Fruit fly (Drosophila melanogaster): ENCODE measurements around the gene Jwa.
A peak's percentile ranks its signal among the peaks of the same experiment; 100 is the strongest.

The Jwa gene

DNA sequence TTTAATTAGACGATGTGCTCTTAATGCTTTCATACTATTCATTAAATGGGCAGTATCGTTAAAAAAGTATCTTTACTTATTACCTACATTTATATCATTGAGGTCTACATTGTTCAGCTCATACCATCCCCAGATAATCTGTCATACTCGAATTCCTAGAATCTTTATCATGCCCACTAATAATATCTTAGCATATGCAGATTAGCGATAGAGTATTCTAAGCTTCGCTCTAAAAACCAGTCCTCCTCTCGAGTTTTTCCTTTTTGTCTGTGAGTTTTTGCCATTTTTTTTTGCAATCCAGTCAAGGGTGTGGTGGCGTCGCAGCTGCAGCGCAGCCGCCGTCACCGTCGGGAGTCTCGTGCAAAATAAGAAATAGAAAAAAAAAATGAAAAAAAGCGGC lies 47.3 kb upstream of the Jwa start:
- TF ChIP-seq bsh (GFP tag; optimal IDR thresholded peaks at IDR 0.05) (peak in 1 of 2 experiments; percentile 91), Med (GFP tag) (no peak), mld (GFP tag; IDR thresholded peaks at IDR 0.05; ENCODE audit: partially characterized antibody) (no peak)

dm6 chr2L:18752038-18752437 lies 46.5 kb upstream of the Jwa start:
- TF ChIP-seq sisA (GFP tag; IDR thresholded peaks at IDR 0.05) (no peak), Drgx (GFP tag; IDR thresholded peaks at IDR 0.05) (peak; percentile 76), CG10462 (GFP tag; optimal IDR thresholded peaks at IDR 0.05) (no peak)

DNA sequence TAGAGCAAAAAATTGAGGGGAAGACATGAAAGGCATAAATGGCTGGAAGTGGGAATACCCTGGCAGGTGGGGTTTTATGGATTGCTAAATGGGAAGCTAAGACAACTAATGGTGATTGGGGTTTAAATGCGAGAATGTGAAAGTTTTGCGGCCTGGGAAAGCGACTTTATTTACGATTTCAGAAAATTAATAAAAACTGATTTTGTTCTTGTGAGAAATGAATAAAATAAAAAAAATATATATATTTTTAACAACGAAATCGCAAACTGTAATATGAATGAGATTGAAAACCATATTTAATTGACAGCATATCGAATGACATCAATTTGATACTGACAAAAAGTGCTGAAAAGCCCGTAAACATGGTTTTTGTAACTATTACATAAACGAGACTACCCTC lies 45.8 kb upstream of the Jwa start:
- TF ChIP-seq Ets65A (GFP tag): peak; percentile 2
- no peak for TF ChIP-seq h (optimal IDR thresholded peaks at IDR 0.05)

- TF ChIP-seq H2.0 (GFP tag; IDR thresholded peaks at IDR 0.05): no peak
- TF ChIP-seq ewg (GFP tag; optimal IDR thresholded peaks at IDR 0.05): no peak
- TF ChIP-seq az2 (GFP tag; optimal IDR thresholded peaks at IDR 0.05): no peak
- no peak for TF ChIP-seq C15 (GFP tag; IDR thresholded peaks at IDR 0.05)
- no peak for TF ChIP-seq Dbx (GFP tag; IDR thresholded peaks at IDR 0.05)
- TF ChIP-seq Drgx (GFP tag; IDR thresholded peaks at IDR 0.05): peak; percentile 61
- no peak for TF ChIP-seq dmrt99B (tag; optimal IDR thresholded peaks at IDR 0.05)
These were observed 41.2 kb upstream of the Jwa start for dm6 chr2L:18746694-18747093.

DNA sequence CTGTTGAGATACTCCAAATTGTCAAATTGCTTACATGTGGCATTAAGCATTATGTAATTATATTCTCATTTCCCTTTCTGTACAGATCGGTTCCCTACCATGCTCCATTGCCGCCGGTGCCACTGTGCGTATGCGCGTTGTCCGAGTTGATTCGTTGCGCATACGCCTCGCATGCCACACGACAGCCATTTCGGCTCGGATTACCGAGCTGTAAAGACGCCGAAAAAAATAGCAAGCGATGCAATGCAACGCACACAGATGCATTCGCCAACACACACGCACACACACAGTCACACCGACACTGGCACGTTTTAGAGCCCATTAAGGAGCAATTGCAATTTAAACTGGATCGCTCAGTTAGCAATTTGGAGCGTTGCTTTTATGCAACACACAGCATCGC lies 40.0 kb upstream of the Jwa start:
- no peak for TF ChIP-seq CG8359 (GFP tag; optimal IDR thresholded peaks at IDR 0.05; ENCODE audit: borderline replicate concordance)
- no peak for TF ChIP-seq NK7.1 (GFP tag; optimal IDR thresholded peaks at IDR 0.05)
- no peak for TF ChIP-seq Abd-B (GFP tag; optimal IDR thresholded peaks at IDR 0.05)
- no peak for TF ChIP-seq NfI (GFP tag; optimal IDR thresholded peaks at IDR 0.05)
- peak; percentile 12 for TF ChIP-seq Deaf1 (tag; optimal IDR thresholded peaks at IDR 0.05)
- no peak for TF ChIP-seq cwo (GFP tag; optimal IDR thresholded peaks at IDR 0.05)
- TF ChIP-seq CG7372 (GFP tag; IDR thresholded peaks at IDR 0.05): peak; percentile 71
- no peak for TF ChIP-seq chinmo (GFP tag; IDR thresholded peaks at IDR 0.05; ENCODE audit: partially characterized antibody)
- no peak for TF ChIP-seq CG31388 (GFP tag; optimal IDR thresholded peaks at IDR 0.05)
- no peak for TF ChIP-seq slou (GFP tag; optimal IDR thresholded peaks at IDR 0.05)
- TF ChIP-seq stc (GFP tag; IDR thresholded peaks at IDR 0.05): no peak
- no peak for TF ChIP-seq Antp (GFP tag; optimal IDR thresholded peaks at IDR 0.05)
- TF ChIP-seq CG2712 (tag; optimal IDR thresholded peaks at IDR 0.05): no peak
- TF ChIP-seq grau (tag; optimal IDR thresholded peaks at IDR 0.05): no peak
- no peak for TF ChIP-seq Sox102F (GFP tag; optimal IDR thresholded peaks at IDR 0.05)
- no peak for TF ChIP-seq bbx (GFP tag; IDR thresholded peaks at IDR 0.05; ENCODE audit: partially characterized antibody)
- no peak for TF ChIP-seq CG32532 (GFP tag; IDR thresholded peaks at IDR 0.05)
- TF ChIP-seq CG10209 (GFP tag; optimal IDR thresholded peaks at IDR 0.05): no peak
- TF ChIP-seq Ets65A (GFP tag): peak; percentile 74
- TF ChIP-seq CG15269 (tag; optimal IDR thresholded peaks at IDR 0.05): no peak
- TF ChIP-seq CG8944 (GFP tag; optimal IDR thresholded peaks at IDR 0.05): no peak
- no peak for TF ChIP-seq scrt (GFP tag; optimal IDR thresholded peaks at IDR 0.05)
- TF ChIP-seq CG15479 (GFP tag; optimal IDR thresholded peaks at IDR 0.05): no peak
- no peak for TF ChIP-seq CG4328 (GFP tag; optimal IDR thresholded peaks at IDR 0.05)
- TF ChIP-seq repo (GFP tag; optimal IDR thresholded peaks at IDR 0.05): no peak
- no peak for TF ChIP-seq CG18619 (GFP tag; optimal IDR thresholded peaks at IDR 0.05)
- 0 out of 3 replicates have a peak, but pooled peaks have one; percentile 8 for TF ChIP-seq ci (GFP tag; IDR thresholded peaks at IDR 0.05)
- TF ChIP-seq h (optimal IDR thresholded peaks at IDR 0.05): no peak
- no peak for TF ChIP-seq CkIIα-i1 (GFP tag; IDR thresholded peaks at IDR 0.05)
- TF ChIP-seq kay (GFP tag; optimal IDR thresholded peaks at IDR 0.05): no peak
- TF ChIP-seq tup (GFP tag; optimal IDR thresholded peaks at IDR 0.05): no peak
- TF ChIP-seq Eip74EF (GFP tag; optimal IDR thresholded peaks at IDR 0.05): no peak

Data from whole organism, embryonic.